Worm (Caenorhabditis elegans) whole organism, early embryonic: ENCODE results near the gene srxa-14.

Source experiments
- ama-1 ChIP-seq: fragments of 150-350 bp; optimal IDR thresholded peaks from 2 replicates; lab custom pipeline; 2014
- flt-1 ChIP-seq: fragments of 200-800 bp; sonication (Bioruptor generic); IDR thresholded peaks from 2 replicates; pipeline ENCODE4 v1.3.6; 2022; ENCODE audit warnings: missing genetic modification characterization, missing compliant biosample characterization
- hnd-1 ChIP-seq: sonication (generic microtip); optimal IDR thresholded peaks from 2 replicates; lab custom pipeline; 2016; ENCODE audit warnings: missing genetic modification characterization, missing compliant biosample characterization

ce11 chrV:20634330-20634729 is 5.1 kb upstream of the srxa-14 start, which contains the start of gene F46B3.16:
- no peak for TF ChIP-seq flt-1 (GFP tag; lab: Robert Waterston, UW)
- no peak for TF ChIP-seq ama-1 (lab: Kevin White, UChicago)
- TF ChIP-seq hnd-1, result no peak
